Fruit fly (Drosophila melanogaster): ENCODE measurements around the gene sv.

DNA sequence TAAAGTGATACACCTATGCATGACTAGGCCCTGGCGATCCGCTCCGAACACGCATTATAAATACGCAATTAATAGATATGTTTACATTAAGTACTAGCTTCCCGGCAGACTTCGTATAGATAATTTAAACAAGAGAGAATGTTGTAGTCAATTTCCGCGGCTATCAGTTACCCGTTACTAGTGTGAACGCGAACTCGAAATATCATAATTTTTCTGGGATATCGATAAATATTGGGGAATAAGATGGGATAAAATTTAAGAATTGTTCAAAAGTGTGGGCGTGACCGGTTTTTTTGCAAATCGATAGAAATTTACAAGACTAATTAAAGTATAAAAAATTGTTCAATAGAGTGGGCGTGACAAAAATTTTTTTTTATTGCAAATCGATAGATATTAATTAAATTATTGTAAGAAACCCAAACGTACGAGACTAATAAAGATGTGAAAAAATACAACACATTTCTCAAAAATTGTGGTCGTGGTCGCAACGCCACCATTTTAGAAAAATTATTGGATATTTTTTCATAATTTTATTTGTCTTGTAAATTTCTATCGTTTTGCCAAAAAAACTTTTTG is 59.5 kb downstream of the sv start:
- no peak for TF ChIP-seq CG8478 (optimal IDR thresholded peaks at IDR 0.05)
- no peak for TF ChIP-seq psq (optimal IDR thresholded peaks at IDR 0.05)
- TF ChIP-seq pan (optimal IDR thresholded peaks at IDR 0.05): no peak
- TF ChIP-seq EcR (GFP tag; optimal IDR thresholded peaks at IDR 0.05): no peak
- no peak for TF ChIP-seq Dll (optimal IDR thresholded peaks at IDR 0.05)

Measured in whole organism.